Worm (Caenorhabditis elegans): ENCODE data around the gene Y57G7A.11.

DNA sequence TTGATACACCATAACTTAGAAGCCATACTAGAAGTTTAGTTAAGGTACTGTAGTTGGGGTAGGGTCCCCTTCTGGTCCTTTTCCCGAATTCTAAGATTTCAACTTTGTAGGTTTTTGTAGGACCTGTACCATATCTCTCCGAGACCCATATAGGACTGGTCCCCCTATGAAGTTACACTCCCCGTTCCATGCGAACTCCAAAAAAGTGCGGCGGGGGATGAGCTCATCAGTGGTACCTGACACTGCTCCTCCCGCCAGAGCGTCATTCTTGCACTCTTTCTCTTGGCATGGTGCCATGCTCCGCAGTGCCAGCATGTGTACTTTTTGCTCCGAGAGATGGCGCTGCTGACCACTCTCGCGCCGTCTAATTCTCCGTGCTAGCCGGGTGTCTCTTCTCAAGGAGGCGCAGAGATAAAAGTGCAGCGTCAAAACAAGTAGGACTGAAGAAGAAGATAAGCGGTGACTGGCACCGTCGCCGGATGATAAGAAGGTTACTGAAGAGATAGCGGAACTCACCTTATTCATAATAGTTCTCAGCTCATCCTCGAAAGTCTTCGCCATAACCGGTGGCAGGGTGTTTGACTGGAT is 37.2 kb downstream of the Y57G7A.11 start:
- TF ChIP-seq nhr-12 (tag; optimal IDR thresholded peaks at IDR 0.05), result no peak
- TF ChIP-seq unc-39 (tag; optimal IDR thresholded peaks at IDR 0.05), result no peak
- peak; percentile 62 for TF ChIP-seq zag-1 (tag; optimal IDR thresholded peaks at IDR 0.05)
- no peak for TF ChIP-seq ztf-11 (tag; optimal IDR thresholded peaks at IDR 0.05)
- TF ChIP-seq unc-62 (GFP tag; optimal IDR thresholded peaks at IDR 0.05), result no peak
- TF ChIP-seq snpc-4 (tag; optimal IDR thresholded peaks at IDR 0.05), result no peak
- peak; percentile 19 to 31 for TF ChIP-seq mdl-1 (tag; optimal IDR thresholded peaks at IDR 0.05)
